Worm (Caenorhabditis elegans) whole organism, L3 larva: Measurements from ENCODE around the gene F13E9.13.

Experiments
- R02D3.7 ChIP-seq: fragments of 150-350 bp; optimal IDR thresholded peaks from 2 replicates; lab custom pipeline; 2014; ENCODE audit warnings: missing biosample characterization, missing genetic modification characterization
- ZK546.5 ChIP-seq: sonication (generic microtip); optimal IDR thresholded peaks from 2 replicates; lab custom pipeline; 2017; ENCODE audit warnings: missing biosample characterization, missing genetic modification characterization
- ama-1 ChIP-seq: fragments of 150-350 bp; optimal IDR thresholded peaks from 2 replicates; lab custom pipeline; 2018
- pqm-1 ChIP-seq: fragments of 150-350 bp; optimal IDR thresholded peaks from 2 replicates; lab custom pipeline; 2017; ENCODE audit warnings: missing biosample characterization, missing genetic modification characterization, inconsistent platforms
- snpc-4 ChIP-seq: fragments of 150-350 bp; optimal IDR thresholded peaks from 2 replicates; lab custom pipeline; 2014; ENCODE audit warnings: missing biosample characterization, missing genetic modification characterization
- unc-62 ChIP-seq: fragments of 150-350 bp; sonication (generic microtip); optimal IDR thresholded peaks from 4 replicates; lab custom pipeline; 2014; ENCODE audit warnings: missing biosample characterization, missing genetic modification reagents, missing genetic modification characterization
- zag-1 ChIP-seq: fragments of 150-350 bp; optimal IDR thresholded peaks from 2 replicates; lab custom pipeline; 2014; ENCODE audit warnings: missing biosample characterization, missing genetic modification characterization
- ztf-11 ChIP-seq: fragments of 150-350 bp; optimal IDR thresholded peaks from 2 replicates; lab custom pipeline; 2014; ENCODE audit warnings: missing biosample characterization, missing genetic modification characterization

DNA sequence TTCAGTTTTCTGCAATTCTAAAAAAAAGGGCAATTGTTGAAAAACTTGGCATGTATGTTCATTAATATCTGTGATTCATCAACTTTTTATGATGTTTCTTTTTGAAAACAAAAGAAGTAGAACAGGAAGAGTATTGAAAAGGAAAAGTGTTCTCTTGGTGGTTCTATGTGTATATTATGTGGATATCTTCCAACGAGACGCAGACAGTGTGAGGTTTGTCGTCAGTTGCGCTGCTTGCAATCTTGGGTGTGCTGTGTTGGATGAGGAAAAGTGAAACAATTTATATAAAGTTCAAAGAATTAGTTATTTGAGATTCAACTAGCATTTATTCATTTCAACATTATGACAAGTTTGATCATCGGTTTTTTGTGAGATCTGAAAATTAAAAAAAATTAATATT is 28.9 kb upstream of the F13E9.13 start:
- TF ChIP-seq R02D3.7 (no peak), ZK546.5 (tag; lab: Kevin White, UChicago) (no peak), snpc-4 (tag; lab: Kevin White, UChicago) (no peak), pqm-1 (tag; lab: Kevin White, UChicago) (no peak), zag-1 (tag; lab: Kevin White, UChicago) (no peak), ztf-11 (no peak), ama-1 (no peak), unc-62 (GFP tag; lab: Kevin White, UChicago) (no peak)
